Worm (Caenorhabditis elegans): ENCODE measurements around the gene let-70.

- TF ChIP-seq tbx-11 (GFP tag; IDR thresholded peaks at IDR 0.05) (no peak), flt-1 (GFP tag; IDR thresholded peaks at IDR 0.05) (no peak), hmbx-1 (tag; optimal IDR thresholded peaks at IDR 0.05) (no peak), scrt-1 (GFP tag; IDR thresholded peaks at IDR 0.05) (no peak), ceh-36 (tag; optimal IDR thresholded peaks at IDR 0.05) (no peak), ceh-13 (GFP tag; optimal IDR thresholded peaks at IDR 0.05) (no peak), ama-1 (optimal IDR thresholded peaks at IDR 0.05) (no peak), B0310.2 (tag; optimal IDR thresholded peaks at IDR 0.05) (no peak), hmg-4 (GFP tag; optimal IDR thresholded peaks at IDR 0.05) (no peak), ets-7 (tag; optimal IDR thresholded peaks at IDR 0.05) (no peak), sea-1 (GFP tag; conservative IDR thresholded peaks at IDR 0.05) (no peak)
Measured at ce11 chrIV:11111898-11112297, 29.8 kb upstream of the let-70 start.
